Worm (Caenorhabditis elegans) whole organism, L2 larva: ENCODE results near the gene E02C12.6.

Experiments used
- aly-2 ChIP-seq: fragments of 150-350 bp; optimal IDR thresholded peaks from 2 replicates; lab custom pipeline; 2014; ENCODE audit warnings: missing biosample characterization, missing genetic modification characterization
- ama-1 ChIP-seq: fragments of 150-350 bp; optimal IDR thresholded peaks from 2 replicates; lab custom pipeline; 2018; ENCODE audit warnings: inconsistent platforms
- crh-2 ChIP-seq: sonication (generic microtip); optimal IDR thresholded peaks from 2 replicates; lab custom pipeline; 2017; ENCODE audit warnings: missing biosample characterization, missing genetic modification characterization
- mdl-1 ChIP-seq, 2 experiments: fragments of 150-350 bp in 1 of 2; sonication (generic microtip) in 1 of 2; optimal IDR thresholded peaks; 2 replicates each; lab custom pipeline; 2017; ENCODE audit warnings: missing biosample characterization in 2 of 2, missing genetic modification characterization in 2 of 2
- nhr-11 ChIP-seq: fragments of 150-350 bp; optimal IDR thresholded peaks from 2 replicates; lab custom pipeline; 2014; ENCODE audit warnings: missing biosample characterization, missing genetic modification characterization
- nhr-237 ChIP-seq: fragments of 150-350 bp; optimal IDR thresholded peaks from 2 replicates; lab custom pipeline; 2014; ENCODE audit warnings: missing biosample characterization, missing genetic modification characterization
- nhr-77 ChIP-seq: fragments of 150-350 bp; optimal IDR thresholded peaks from 2 replicates; lab custom pipeline; 2014; ENCODE audit warnings: missing biosample characterization, missing genetic modification characterization
- ztf-11 ChIP-seq: sonication (generic microtip); optimal IDR thresholded peaks from 2 replicates; lab custom pipeline; 2017; ENCODE audit warnings: missing biosample characterization, missing genetic modification characterization

DNA sequence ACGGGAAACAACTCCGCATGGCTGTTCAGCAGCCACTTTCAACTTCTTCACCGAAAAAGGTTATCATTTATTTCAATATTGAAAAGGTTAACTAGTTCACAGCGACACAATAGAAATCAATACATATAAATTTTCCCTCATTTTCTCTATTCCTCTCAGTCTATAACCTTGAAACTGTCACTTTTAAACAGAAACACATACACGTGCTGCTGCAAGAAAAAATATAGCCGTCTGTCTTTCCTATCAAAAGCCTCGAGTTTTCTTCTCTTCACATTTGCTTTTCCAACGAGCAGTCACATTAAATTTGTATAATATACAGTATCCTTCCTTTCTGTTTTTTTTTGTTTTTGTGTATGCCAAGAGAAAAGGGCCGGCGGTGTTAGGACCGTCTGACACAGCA, 46.7 kb downstream of the E02C12.6 start:
- TF ChIP-seq ama-1 (no peak), ztf-11 (no peak), nhr-11 (tag; lab: Kevin White, UChicago) (no peak), nhr-237 (tag; lab: Kevin White, UChicago) (no peak), aly-2 (no peak), mdl-1 (tag; optimal IDR thresholded peaks at IDR 0.05; lab: Kevin White, UChicago) (no peak), nhr-77 (tag; lab: Kevin White, UChicago) (no peak), crh-2 (tag; lab: Kevin White, UChicago) (no peak)
